Fruit fly (Drosophila melanogaster): ENCODE results near the gene betaggt-I.

Gene betaggt-I

dm6 chr2L:4898165-4898564 is 47.2 kb upstream of the betaggt-I start:
- no peak for TF ChIP-seq CG6175 (GFP tag; IDR thresholded peaks at IDR 0.05)
- peak; percentile 61 for TF ChIP-seq CG12769 (tag; optimal IDR thresholded peaks at IDR 0.05)
- TF ChIP-seq gcm (GFP tag; optimal IDR thresholded peaks at IDR 0.05), result peak; percentile 49
- no peak for TF ChIP-seq psq (GFP tag; optimal IDR thresholded peaks at IDR 0.05)
- TF ChIP-seq CG13424 (tag; optimal IDR thresholded peaks at IDR 0.05), result no peak
- TF ChIP-seq sr (GFP tag; IDR thresholded peaks at IDR 0.05), result peak; percentile 82
- no peak for TF ChIP-seq CG30403 (GFP tag; optimal IDR thresholded peaks at IDR 0.05)
- TF ChIP-seq sens (GFP tag), result peak; percentile 24
- peak; percentile 79 for TF ChIP-seq sd (tag; optimal IDR thresholded peaks at IDR 0.05)
- TF ChIP-seq CG10462 (GFP tag; optimal IDR thresholded peaks at IDR 0.05), result no peak
- peak; percentile 30 for TF ChIP-seq Blimp-1 (GFP tag; optimal IDR thresholded peaks at IDR 0.05)
- TF ChIP-seq CG7372 (GFP tag; IDR thresholded peaks at IDR 0.05), result peak; percentile 39; the same call in 1 of the 2 replicates
- no peak for TF ChIP-seq maf-S (GFP tag; optimal IDR thresholded peaks at IDR 0.05)
- peak; percentile 44 for TF ChIP-seq cwo (GFP tag; optimal IDR thresholded peaks at IDR 0.05)
- 0 out of 3 replicates have a peak, but pooled peaks have one; percentile 43 for TF ChIP-seq so (GFP tag; IDR thresholded peaks at IDR 0.05)
- no peak for TF ChIP-seq CG2712 (tag; optimal IDR thresholded peaks at IDR 0.05)
- TF ChIP-seq mirr (GFP tag; optimal IDR thresholded peaks at IDR 0.05), result no peak
- peak; percentile 24 for TF ChIP-seq CG10543 (GFP tag; optimal IDR thresholded peaks at IDR 0.05)
- TF ChIP-seq Mrtf (GFP tag; IDR thresholded peaks at IDR 0.05), result no peak

- TF ChIP-seq CG43689 (GFP tag; IDR thresholded peaks at IDR 0.05) (no peak), Fer3 (tag; optimal IDR thresholded peaks at IDR 0.05) (no peak), CG17359 (tag; optimal IDR thresholded peaks at IDR 0.05) (no peak), TFAM (GFP tag; optimal IDR thresholded peaks at IDR 0.05) (no peak), sd (tag; optimal IDR thresholded peaks at IDR 0.05) (peak; percentile 50), exex (tag; optimal IDR thresholded peaks at IDR 0.05) (peak; percentile 66), CG18262 (tag; optimal IDR thresholded peaks at IDR 0.05) (no peak), rib (GFP tag; IDR thresholded peaks at IDR 0.05) (peak; percentile 15; the same call in 1 of the 2 replicates), MBD-R2 (GFP tag; IDR thresholded peaks at IDR 0.05) (no peak), CTCF (GFP tag; optimal IDR thresholded peaks at IDR 0.05) (no peak), CG8944 (GFP tag; optimal IDR thresholded peaks at IDR 0.05) (no peak), CG17361 (GFP tag; IDR thresholded peaks at IDR 0.05) (no peak), sisA (GFP tag; IDR thresholded peaks at IDR 0.05) (no peak), CG2875 (GFP tag; optimal IDR thresholded peaks at IDR 0.05) (no peak), Abd-B (GFP tag; optimal IDR thresholded peaks at IDR 0.05) (no peak), Med (GFP tag) (peak; percentile 86), CG8924 (tag; optimal IDR thresholded peaks at IDR 0.05) (no peak), chinmo (GFP tag; IDR thresholded peaks at IDR 0.05; ENCODE audit: partially characterized antibody) (peak; percentile 52; the same call in 1 of the 4 replicates), CG13894 (tag; optimal IDR thresholded peaks at IDR 0.05) (peak; percentile 99), vvl (GFP tag; IDR thresholded peaks at IDR 0.05) (peak; percentile 87), CG3995 (GFP tag; optimal IDR thresholded peaks at IDR 0.05) (no peak), CG3163 (GFP tag; optimal IDR thresholded peaks at IDR 0.05) (no peak), CG42726 (GFP tag; IDR thresholded peaks at IDR 0.05; ENCODE audit: partially characterized antibody) (no peak)
These were observed 45.5 kb upstream of the betaggt-I start for dm6 chr2L:4899599-4900559.

Data from whole organism, embryonic.